Fruit fly (Drosophila melanogaster) whole organism, pupa: ENCODE results near the gene Hip14.

Experiments used
- CG32121 ChIP-seq: fragments of 200-800 bp; sonication (Bioruptor generic); IDR thresholded peaks from 2 replicates; pipeline ENCODE4 v1.3.6; 2022; ENCODE audit warnings: missing biosample characterization, missing genetic modification characterization
- CG4496 ChIP-seq: fragments of 200-800 bp; sonication (Bioruptor generic); IDR thresholded peaks from 3 replicates; pipeline ENCODE4 v1.3.6; 2022; ENCODE audit warnings: missing biosample characterization, missing genetic modification characterization
- D1 ChIP-seq: fragments of 200-800 bp; sonication (Bioruptor generic); optimal IDR thresholded peaks from 2 replicates; lab custom pipeline; 2018; ENCODE audit warnings: missing biosample characterization, mild to moderate bottlenecking, missing genetic modification characterization, moderate library complexity
- EcR ChIP-seq: fragments of 200-800 bp; sonication (Bioruptor generic); optimal IDR thresholded peaks from 3 replicates; lab custom pipeline; 2019; ENCODE audit warnings: missing biosample characterization, missing genetic modification characterization, mild to moderate bottlenecking, moderate library complexity, missing genetic modification reagents
- Ets98B ChIP-seq: fragments of 200-800 bp; sonication (Bioruptor generic); IDR thresholded peaks from 2 replicates; pipeline ENCODE4 v1.3.6; 2022; ENCODE audit warnings: missing biosample characterization, missing genetic modification characterization
- Pif1A ChIP-seq: fragments of 200-800 bp; sonication (Bioruptor generic); optimal IDR thresholded peaks from 3 replicates; lab custom pipeline; 2016; ENCODE audit warnings: missing biosample characterization, missing genetic modification characterization
- Pif1B ChIP-seq: fragments of 200-800 bp; sonication (Bioruptor generic); optimal IDR thresholded peaks from 3 replicates; lab custom pipeline; 2016; ENCODE audit warnings: missing biosample characterization, missing genetic modification characterization
- fd96Ca ChIP-seq: fragments of 200-800 bp; sonication (Bioruptor generic); IDR thresholded peaks from 3 replicates; pipeline ENCODE4 v1.3.6; 2022; ENCODE audit warnings: missing biosample characterization, missing genetic modification characterization

- no peak for TF ChIP-seq Pif1B (GFP tag; lab: Kevin White, UChicago)
- TF ChIP-seq Pif1A (GFP tag; lab: Kevin White, UChicago), result no peak
- no peak for TF ChIP-seq fd96Ca (GFP tag; lab: Robert Waterston, UW)
- no peak for TF ChIP-seq EcR
- TF ChIP-seq Ets98B (GFP tag; lab: Robert Waterston, UW), result no peak
- TF ChIP-seq D1 (tag; lab: Kevin White, UChicago), result no peak
- no peak for TF ChIP-seq CG32121 (GFP tag; lab: Robert Waterston, UW)
- no peak for TF ChIP-seq CG4496 (GFP tag; lab: Robert Waterston, UW)
Observed at dm6 chr3L:15953892-15954291, 34.1 kb upstream of the Hip14 start.
